Fruit fly (Drosophila melanogaster) whole organism, embryonic: ENCODE data around the gene CG14695.

ENCODE experiments used
- Atf3 ChIP-seq: fragments of 200-800 bp; sonication (Bioruptor generic); optimal IDR thresholded peaks from 3 replicates; lab custom pipeline; 2016; ENCODE audit warnings: missing biosample characterization, missing genetic modification characterization
- CG1024 ChIP-seq: fragments of 200-800 bp; sonication (Bioruptor generic); IDR thresholded peaks from 2 replicates; pipeline ENCODE4 v1.3.6; 2022; ENCODE audit warnings: missing biosample characterization, missing genetic modification characterization
- CG10321 ChIP-seq: fragments of 200-800 bp; sonication (Bioruptor generic); IDR thresholded peaks from 2 replicates; pipeline ENCODE4 v1.3.6; 2022; ENCODE audit warnings: missing biosample characterization, missing genetic modification characterization
- CG12769 ChIP-seq: fragments of 200-800 bp; sonication (Bioruptor generic); optimal IDR thresholded peaks from 2 replicates; lab custom pipeline; 2019; ENCODE audit warnings: missing biosample characterization, mild to moderate bottlenecking, missing genetic modification characterization, moderate library complexity
- CG13296 ChIP-seq: fragments of 200-800 bp; sonication (Bioruptor generic); optimal IDR thresholded peaks from 3 replicates; lab custom pipeline; 2018; ENCODE audit warnings: missing biosample characterization, mild to moderate bottlenecking, missing genetic modification characterization
- CG13894 ChIP-seq: fragments of 200-800 bp; sonication (Bioruptor generic); optimal IDR thresholded peaks from 3 replicates; lab custom pipeline; 2018; ENCODE audit warnings: missing biosample characterization, mild to moderate bottlenecking, missing genetic modification characterization, moderate library complexity
- CG15073 ChIP-seq: fragments of 200-800 bp; sonication (Bioruptor generic); optimal IDR thresholded peaks from 2 replicates; lab custom pipeline; 2016; ENCODE audit warnings: missing biosample characterization, missing genetic modification characterization
- CG16863 ChIP-seq: fragments of 200-800 bp; sonication (Bioruptor generic); optimal IDR thresholded peaks from 3 replicates; lab custom pipeline; 2016; ENCODE audit warnings: missing biosample characterization, missing genetic modification characterization
- CG18011 ChIP-seq: fragments of 200-800 bp; sonication (Bioruptor generic); optimal IDR thresholded peaks from 2 replicates; lab custom pipeline; 2017; ENCODE audit warnings: missing biosample characterization, missing genetic modification characterization, mild to moderate bottlenecking, moderate library complexity, missing genotype
- CG18764 ChIP-seq: fragments of 200-800 bp; sonication (Bioruptor generic); optimal IDR thresholded peaks from 3 replicates; lab custom pipeline; 2016; ENCODE audit warnings: missing biosample characterization, missing genetic modification characterization
- CG34224 ChIP-seq: fragments of 200-800 bp; sonication (Bioruptor generic); IDR thresholded peaks from 3 replicates; pipeline ENCODE4 v1.3.6; 2022; ENCODE audit warnings: missing biosample characterization, missing genetic modification characterization; ENCODE audit not compliant: partially characterized antibody
- CG4730 ChIP-seq: fragments of 200-800 bp; sonication (Bioruptor generic); IDR thresholded peaks from 2 replicates; pipeline ENCODE4 v1.3.6; 2022; ENCODE audit warnings: missing biosample characterization, missing genetic modification characterization
- CG7963 ChIP-seq: fragments of 200-800 bp; sonication (Bioruptor generic); IDR thresholded peaks from 3 replicates; pipeline ENCODE4 v1.3.6; 2022; ENCODE audit warnings: missing biosample characterization, missing genetic modification characterization; ENCODE audit not compliant: partially characterized antibody
- CG9609 ChIP-seq: fragments of 200-800 bp; sonication (Bioruptor generic); optimal IDR thresholded peaks from 3 replicates; lab custom pipeline; 2016; ENCODE audit warnings: missing biosample characterization, missing genetic modification characterization
- CG9727 ChIP-seq: fragments of 200-800 bp; sonication (Bioruptor generic); optimal IDR thresholded peaks from 3 replicates; lab custom pipeline; 2017; ENCODE audit warnings: missing biosample characterization, mild to moderate bottlenecking, missing genetic modification characterization
- Camta ChIP-seq: fragments of 200-800 bp; sonication (Bioruptor generic); optimal IDR thresholded peaks from 2 replicates; lab custom pipeline; 2016; ENCODE audit warnings: missing biosample characterization, missing genetic modification characterization
- CrebB ChIP-seq: fragments of 200-800 bp; sonication (Bioruptor generic); optimal IDR thresholded peaks from 3 replicates; lab custom pipeline; 2018; ENCODE audit warnings: missing biosample characterization, mild to moderate bottlenecking, missing genetic modification characterization
- D19B ChIP-seq: fragments of 200-800 bp; sonication (Bioruptor generic); optimal IDR thresholded peaks from 2 replicates; lab custom pipeline; 2017; ENCODE audit warnings: missing biosample characterization, mild to moderate bottlenecking, missing genetic modification characterization
- Dref ChIP-seq: fragments of 200-800 bp; sonication (Bioruptor generic); IDR thresholded peaks from 2 replicates; pipeline ENCODE4 v1.3.6; 2022; ENCODE audit warnings: missing biosample characterization, missing genetic modification characterization
- H2.0 ChIP-seq: fragments of 200-800 bp; sonication (Bioruptor generic); IDR thresholded peaks from 2 replicates; pipeline ENCODE4 v1.3.6; 2022; ENCODE audit warnings: missing biosample characterization, missing genetic modification characterization
- Opbp ChIP-seq: fragments of 200-800 bp; sonication (Bioruptor generic); IDR thresholded peaks from 3 replicates; pipeline ENCODE4 v1.3.6; 2022; ENCODE audit warnings: missing biosample characterization, missing genetic modification characterization; ENCODE audit not compliant: partially characterized antibody
- Trl ChIP-seq, 3 experiments: fragments of >200 bp in 2 of 3; fragments of 200-800 bp in 1 of 3; sonication (Bioruptor generic) in 1 of 3; optimal IDR thresholded peaks; 2 replicates in 1 of 3; 3 replicates in 2 of 3; lab custom pipeline; 2016 to 2017; ENCODE audit warnings: missing biosample characterization in 1 of 3, missing genetic modification characterization in 1 of 3
- Xrp1 ChIP-seq: fragments of 200-800 bp; sonication (Bioruptor generic); IDR thresholded peaks from 2 replicates; pipeline ENCODE4 v1.3.6; 2022; ENCODE audit warnings: missing biosample characterization, missing genetic modification characterization
- YL-1 ChIP-seq: fragments of 200-800 bp; sonication (Bioruptor generic); optimal IDR thresholded peaks from 3 replicates; lab custom pipeline; 2017; ENCODE audit warnings: missing biosample characterization, mild to moderate bottlenecking, missing genetic modification characterization
- chif ChIP-seq, 2 experiments: fragments of 200-800 bp; sonication (Bioruptor generic); optimal IDR thresholded peaks; 3 replicates each; lab custom pipeline; 2016; ENCODE audit warnings: missing biosample characterization in 2 of 2, missing genetic modification characterization in 2 of 2
- dati ChIP-seq: fragments of 200-800 bp; sonication (Bioruptor generic); IDR thresholded peaks from 2 replicates; pipeline ENCODE4 v1.3.6; 2022; ENCODE audit warnings: missing biosample characterization, missing genetic modification characterization
- exex ChIP-seq: fragments of 200-800 bp; sonication (Bioruptor generic); optimal IDR thresholded peaks from 4 replicates; lab custom pipeline; 2018; ENCODE audit warnings: missing biosample characterization, mild to moderate bottlenecking, missing genetic modification characterization, moderate library complexity
- gcm ChIP-seq: fragments of 200-800 bp; sonication (Bioruptor generic); optimal IDR thresholded peaks from 2 replicates; lab custom pipeline; 2019; ENCODE audit warnings: missing biosample characterization, mild to moderate bottlenecking, missing genetic modification characterization, moderate library complexity
- lilli ChIP-seq: fragments of 200-800 bp; sonication (Bioruptor generic); optimal IDR thresholded peaks from 3 replicates; lab custom pipeline; 2016; ENCODE audit warnings: missing biosample characterization, missing genetic modification characterization
- maf-S ChIP-seq: fragments of 200-800 bp; sonication (Bioruptor generic); optimal IDR thresholded peaks from 2 replicates; lab custom pipeline; 2016; ENCODE audit warnings: missing biosample characterization, missing genetic modification characterization
- mam ChIP-seq: fragments of 200-800 bp; sonication (Bioruptor generic); optimal IDR thresholded peaks from 3 replicates; lab custom pipeline; 2016; ENCODE audit warnings: missing biosample characterization, missing genetic modification characterization
- mld ChIP-seq: fragments of 200-800 bp; sonication (Bioruptor generic); IDR thresholded peaks from 3 replicates; pipeline ENCODE4 v1.3.6; 2022; ENCODE audit warnings: missing biosample characterization, missing genetic modification characterization; ENCODE audit not compliant: partially characterized antibody
- nau ChIP-seq: fragments of 200-800 bp; sonication (Bioruptor generic); optimal IDR thresholded peaks from 3 replicates; lab custom pipeline; 2017; ENCODE audit warnings: missing biosample characterization, mild to moderate bottlenecking, missing genetic modification characterization, missing genetic modification reagents
- pum ChIP-seq: fragments of 200-800 bp; sonication (Bioruptor generic); optimal IDR thresholded peaks from 2 replicates; lab custom pipeline; 2016; ENCODE audit warnings: missing biosample characterization, missing genetic modification characterization
- pzg ChIP-seq: fragments of 200-800 bp; sonication (Bioruptor generic); optimal IDR thresholded peaks from 3 replicates; lab custom pipeline; 2018; ENCODE audit warnings: missing biosample characterization, mild to moderate bottlenecking, missing genetic modification characterization, moderate library complexity
- rib ChIP-seq: fragments of 200-800 bp; sonication (Bioruptor generic); IDR thresholded peaks from 2 replicates; pipeline ENCODE4 v1.3.6; 2022; ENCODE audit warnings: missing biosample characterization, missing genetic modification characterization
- sd ChIP-seq: fragments of 200-800 bp; sonication (Bioruptor generic); optimal IDR thresholded peaks from 3 replicates; lab custom pipeline; 2018; ENCODE audit warnings: missing biosample characterization, mild to moderate bottlenecking, missing genetic modification characterization, moderate library complexity
- seq ChIP-seq: fragments of 200-800 bp; sonication (Bioruptor generic); IDR thresholded peaks from 2 replicates; pipeline ENCODE4 v1.3.6; 2022; ENCODE audit warnings: missing biosample characterization, missing genetic modification characterization
- tna ChIP-seq: fragments of 200-800 bp; sonication (Bioruptor generic); IDR thresholded peaks from 2 replicates; pipeline ENCODE4 v1.3.6; 2022; ENCODE audit warnings: missing biosample characterization, missing genetic modification characterization; ENCODE audit not compliant: partially characterized antibody
- vfl ChIP-seq: fragments of 200-800 bp; sonication (Bioruptor generic); optimal IDR thresholded peaks from 2 replicates; lab custom pipeline; 2016; ENCODE audit warnings: missing biosample characterization, missing genetic modification characterization
- wor ChIP-seq: fragments of 200-800 bp; sonication (Bioruptor generic); IDR thresholded peaks from 2 replicates; pipeline ENCODE4 v1.3.6; 2022; ENCODE audit warnings: missing biosample characterization, missing genetic modification characterization

CG14695 gene

dm6 chr3R:10881824-10882559, 2.9 kb upstream of the CG14695 start, which contains the start of gene Tpc1 (continued):
- no peak for TF ChIP-seq nau (GFP tag; lab: Kevin White, UChicago)
- TF ChIP-seq dati (GFP tag; lab: Robert Waterston, UW) = no peak
- peak; percentile 22; the same call in 1 of the 2 replicates for TF ChIP-seq tna
- TF ChIP-seq CG13296 (GFP tag; lab: Kevin White, UChicago) = no peak
- TF ChIP-seq CG18764 (GFP tag; lab: Kevin White, UChicago) = no peak
- peak; percentile 27 for TF ChIP-seq CG9609
- no peak for TF ChIP-seq CG4730 (GFP tag; lab: Robert Waterston, UW)
- no peak for TF ChIP-seq wor (GFP tag; lab: Robert Waterston, UW)
- TF ChIP-seq pum (GFP tag; lab: Kevin White, UChicago) = peak; percentile 27
- TF ChIP-seq Dref (GFP tag; lab: Robert Waterston, UW) = peak; percentile 62
- peak; percentile 13 for TF ChIP-seq Atf3
- no peak for TF ChIP-seq CG18011
- TF ChIP-seq lilli (GFP tag; lab: Kevin White, UChicago) = peak; percentile 74
- TF ChIP-seq exex (tag; lab: Kevin White, UChicago) = peak; percentile 16
- peak; percentile 10 to 19 for TF ChIP-seq chif (GFP tag; optimal IDR thresholded peaks at IDR 0.05; lab: Kevin White, UChicago)
- peak; percentile 91 for TF ChIP-seq CG34224 (GFP tag; lab: Robert Waterston, UW)
- TF ChIP-seq sd (tag; lab: Kevin White, UChicago) = peak; percentile 29
- TF ChIP-seq mam (GFP tag; lab: Kevin White, UChicago) = peak; percentile 55
- TF ChIP-seq gcm = peak; percentile 63
- no peak for TF ChIP-seq CG10321 (GFP tag; lab: Robert Waterston, UW)
- peak; percentile 49 for TF ChIP-seq CG12769 (tag; lab: Kevin White, UChicago)
- TF ChIP-seq vfl (GFP tag; lab: Kevin White, UChicago) = no peak
- TF ChIP-seq CG1024 (GFP tag; lab: Robert Waterston, UW) = 0 out of 2 replicates have a peak, but pooled peaks have one; percentile 18
- no peak for TF ChIP-seq rib (GFP tag; lab: Robert Waterston, UW)
- TF ChIP-seq Camta = no peak
- no peak for TF ChIP-seq seq
- TF ChIP-seq YL-1 (GFP tag; lab: Kevin White, UChicago) = peak; percentile 23
- TF ChIP-seq maf-S = peak; percentile 41
- TF ChIP-seq CG15073 (GFP tag; lab: Kevin White, UChicago) = no peak
- peak; percentile 69 for TF ChIP-seq Opbp (GFP tag; lab: Robert Waterston, UW)
- TF ChIP-seq CG16863 (GFP tag; lab: Kevin White, UChicago) = peak; percentile 17
- peak; percentile 47; the same call in 2 of the 3 replicates for TF ChIP-seq CG7963
- TF ChIP-seq D19B (GFP tag; lab: Kevin White, UChicago) = no peak
- TF ChIP-seq CG13894 (tag; lab: Kevin White, UChicago) = peak; percentile 35
- 0 out of 2 replicates have a peak, but pooled peaks have one; percentile 10 for TF ChIP-seq H2.0 (GFP tag; lab: Robert Waterston, UW)
- peak; percentile 69 for TF ChIP-seq pzg (GFP tag; lab: Kevin White, UChicago)
- TF ChIP-seq Trl (optimal IDR thresholded peaks at IDR 0.05; lab: Kevin White, UChicago) = no peak
- peak; percentile 38 for TF ChIP-seq Trl (GFP tag; optimal IDR thresholded peaks at IDR 0.05; lab: Kevin White, UChicago)
- TF ChIP-seq mld (GFP tag; lab: Robert Waterston, UW) = no peak; the same call in 2 of the 3 replicates
- no peak for TF ChIP-seq CrebB (tag; lab: Kevin White, UChicago)
- no peak for TF ChIP-seq Xrp1 (GFP tag; lab: Robert Waterston, UW)
- TF ChIP-seq CG9727 (GFP tag; lab: Kevin White, UChicago) = no peak
